Worm (Caenorhabditis elegans) whole organism, early embryonic: ENCODE results near the gene clec-73.

Experiments used
- B0310.2 ChIP-seq: sonication (generic microtip); optimal IDR thresholded peaks from 2 replicates; lab custom pipeline; 2016; ENCODE audit warnings: mild to moderate bottlenecking, missing genetic modification characterization, missing compliant biosample characterization
- F13C5.2 ChIP-seq: sonication (generic microtip); optimal IDR thresholded peaks from 2 replicates; lab custom pipeline; 2017; ENCODE audit warnings: mild to moderate bottlenecking, missing genetic modification characterization, inconsistent platforms, missing compliant biosample characterization
- ama-1 ChIP-seq: fragments of 150-350 bp; optimal IDR thresholded peaks from 2 replicates; lab custom pipeline; 2014
- ceh-13 ChIP-seq: fragments of 200-800 bp; sonication (Bioruptor generic); optimal IDR thresholded peaks from 2 replicates; lab custom pipeline; 2018; ENCODE audit warnings: mild to moderate bottlenecking, missing genetic modification characterization, missing compliant biosample characterization
- flt-1 ChIP-seq: fragments of 200-800 bp; sonication (Bioruptor generic); IDR thresholded peaks from 2 replicates; pipeline ENCODE4 v1.3.6; 2022; ENCODE audit warnings: missing genetic modification characterization, missing compliant biosample characterization
- hmg-4 ChIP-seq: fragments of 200-800 bp; sonication (Bioruptor generic); optimal IDR thresholded peaks from 2 replicates; lab custom pipeline; 2018; ENCODE audit warnings: mild to moderate bottlenecking, missing genetic modification characterization, missing compliant biosample characterization
- hnd-1 ChIP-seq: sonication (generic microtip); optimal IDR thresholded peaks from 2 replicates; lab custom pipeline; 2016; ENCODE audit warnings: missing genetic modification characterization, missing compliant biosample characterization
- scrt-1 ChIP-seq: fragments of 200-800 bp; sonication (Bioruptor generic); IDR thresholded peaks from 2 replicates; pipeline ENCODE4 v1.3.6; 2022; ENCODE audit warnings: missing genetic modification characterization, missing compliant biosample characterization
- sea-1 ChIP-seq: fragments of 200-800 bp; sonication (Bioruptor generic); conservative IDR thresholded peaks from 2 replicates; pipeline ENCODE4 v1.3.6; 2022; ENCODE audit warnings: missing genetic modification characterization, missing compliant biosample characterization
- tbx-11 ChIP-seq: fragments of 200-800 bp; sonication (Bioruptor generic); IDR thresholded peaks from 2 replicates; pipeline ENCODE4 v1.3.6; 2022; ENCODE audit warnings: missing genetic modification characterization, missing compliant biosample characterization

ce11 chrIV:3907506-3908188 is 48.3 kb downstream of the clec-73 start, which contains the start of the genes F56D6.22 and F56D6.12:
- TF ChIP-seq ama-1 (lab: Kevin White, UChicago) (no peak), tbx-11 (no peak), flt-1 (GFP tag; lab: Robert Waterston, UW) (no peak), F13C5.2 (tag; lab: Kevin White, UChicago) (no peak), ceh-13 (GFP tag; lab: Kevin White, UChicago) (no peak), hmg-4 (GFP tag; lab: Kevin White, UChicago) (no peak), B0310.2 (tag; lab: Kevin White, UChicago) (no peak), hnd-1 (tag; lab: Kevin White, UChicago) (no peak), scrt-1 (GFP tag; lab: Robert Waterston, UW) (no peak), sea-1 (GFP tag; lab: Robert Waterston, UW) (no peak)
